Fruit fly (Drosophila melanogaster) whole organism, embryonic: ENCODE results near the gene ball.

ENCODE experiments used
- Adf1 ChIP-seq: fragments of 200-800 bp; sonication (Bioruptor generic); IDR thresholded peaks from 2 replicates; pipeline ENCODE4 v1.3.6; 2022; ENCODE audit warnings: missing biosample characterization, missing genetic modification characterization
- Bgb ChIP-seq: fragments of 200-800 bp; sonication (Bioruptor generic); IDR thresholded peaks from 2 replicates; pipeline ENCODE4 v1.3.6; 2022; ENCODE audit warnings: missing biosample characterization, missing genetic modification characterization; ENCODE audit not compliant: partially characterized antibody
- CG10654 ChIP-seq: fragments of 200-800 bp; sonication (Bioruptor generic); optimal IDR thresholded peaks from 2 replicates; lab custom pipeline; 2016; ENCODE audit warnings: missing biosample characterization, missing genetic modification characterization
- CG11696 ChIP-seq: fragments of 200-800 bp; sonication (Bioruptor generic); IDR thresholded peaks from 2 replicates; pipeline ENCODE4 v1.3.6; 2022; ENCODE audit warnings: missing biosample characterization, missing genetic modification characterization
- CG13287 ChIP-seq: fragments of 200-800 bp; sonication (Bioruptor generic); IDR thresholded peaks from 2 replicates; pipeline ENCODE4 v1.3.6; 2022; ENCODE audit warnings: missing biosample characterization, missing genetic modification characterization; ENCODE audit not compliant: partially characterized antibody
- CG13424 ChIP-seq: fragments of 200-800 bp; sonication (Bioruptor generic); optimal IDR thresholded peaks from 2 replicates; lab custom pipeline; 2019; ENCODE audit warnings: missing biosample characterization, mild to moderate bottlenecking, missing genetic modification characterization, moderate library complexity
- CG14667 ChIP-seq: fragments of 200-800 bp; sonication (Bioruptor generic); IDR thresholded peaks from 2 replicates; pipeline ENCODE4 v1.3.6; 2022; ENCODE audit warnings: missing biosample characterization, missing genetic modification characterization
- CG14710 ChIP-seq: fragments of 200-800 bp; sonication (Bioruptor generic); optimal IDR thresholded peaks from 3 replicates; lab custom pipeline; 2019; ENCODE audit warnings: missing biosample characterization, mild to moderate bottlenecking, missing genetic modification characterization, moderate library complexity
- CG15601 ChIP-seq: fragments of 200-800 bp; sonication (Bioruptor generic); optimal IDR thresholded peaks from 3 replicates; lab custom pipeline; 2019; ENCODE audit warnings: missing biosample characterization, mild to moderate bottlenecking, missing genetic modification characterization, moderate library complexity
- CG16779 ChIP-seq: fragments of 200-800 bp; sonication (Bioruptor generic); IDR thresholded peaks from 2 replicates; pipeline ENCODE4 v1.3.6; 2022; ENCODE audit warnings: missing biosample characterization, missing genetic modification characterization
- CG16813 ChIP-seq: fragments of 200-800 bp; sonication (Bioruptor generic); IDR thresholded peaks from 3 replicates; pipeline ENCODE4 v1.3.6; 2022; ENCODE audit warnings: missing biosample characterization, missing genetic modification characterization; ENCODE audit not compliant: partially characterized antibody
- CG17186 ChIP-seq: fragments of 200-800 bp; sonication (Bioruptor generic); optimal IDR thresholded peaks from 3 replicates; lab custom pipeline; 2017; ENCODE audit warnings: missing biosample characterization, missing genetic modification reagents, missing genetic modification characterization
- CG17802 ChIP-seq: fragments of 200-800 bp; sonication (Bioruptor generic); optimal IDR thresholded peaks from 2 replicates; lab custom pipeline; 2018; ENCODE audit warnings: missing biosample characterization, mild to moderate bottlenecking, missing genetic modification characterization, moderate library complexity
- CG18764 ChIP-seq: fragments of 200-800 bp; sonication (Bioruptor generic); optimal IDR thresholded peaks from 3 replicates; lab custom pipeline; 2016; ENCODE audit warnings: missing biosample characterization, missing genetic modification characterization
- CG30020 ChIP-seq: fragments of 200-800 bp; optimal IDR thresholded peaks from 2 replicates; lab custom pipeline; 2019; ENCODE audit warnings: missing biosample characterization, mild to moderate bottlenecking, missing genetic modification characterization, moderate library complexity
- CG34422 ChIP-seq: fragments of 200-800 bp; sonication (Bioruptor generic); IDR thresholded peaks from 3 replicates; pipeline ENCODE4 v1.3.6; 2022; ENCODE audit warnings: missing biosample characterization, missing genetic modification characterization
- CG3847 ChIP-seq: fragments of 200-800 bp; sonication (Bioruptor generic); IDR thresholded peaks from 2 replicates; pipeline ENCODE4 v1.3.6; 2022; ENCODE audit warnings: missing biosample characterization, missing genetic modification characterization
- CG4617 ChIP-seq: fragments of 200-800 bp; sonication (Bioruptor generic); optimal IDR thresholded peaks from 3 replicates; lab custom pipeline; 2016; ENCODE audit warnings: missing biosample characterization, missing genetic modification characterization, borderline replicate concordance
- CG5180 ChIP-seq: fragments of 200-800 bp; sonication (Bioruptor generic); optimal IDR thresholded peaks from 3 replicates; lab custom pipeline; 2017; ENCODE audit warnings: missing biosample characterization, missing genetic modification characterization, mild to moderate bottlenecking, moderate library complexity, missing genetic modification reagents
- CG6272 ChIP-seq: fragments of 200-800 bp; sonication (Bioruptor generic); IDR thresholded peaks from 2 replicates; pipeline ENCODE4 v1.3.6; 2022; ENCODE audit warnings: missing biosample characterization, missing genetic modification characterization
- CG6854 ChIP-seq: fragments of 200-800 bp; sonication (Bioruptor generic); optimal IDR thresholded peaks from 3 replicates; lab custom pipeline; 2017; ENCODE audit warnings: missing biosample characterization, mild to moderate bottlenecking, missing genetic modification characterization
- CG7839 ChIP-seq: fragments of 200-800 bp; sonication (Bioruptor generic); optimal IDR thresholded peaks from 3 replicates; lab custom pipeline; 2018; ENCODE audit warnings: missing biosample characterization, mild to moderate bottlenecking, missing genetic modification characterization, moderate library complexity
- CkIIα-i1 ChIP-seq: fragments of 200-800 bp; sonication (Bioruptor generic); IDR thresholded peaks from 2 replicates; pipeline ENCODE4 v1.3.6; 2022; ENCODE audit warnings: missing biosample characterization, missing genetic modification characterization
- CrebB ChIP-seq: fragments of 200-800 bp; sonication (Bioruptor generic); optimal IDR thresholded peaks from 3 replicates; lab custom pipeline; 2018; ENCODE audit warnings: missing biosample characterization, mild to moderate bottlenecking, missing genetic modification characterization
- Hey ChIP-seq: fragments of 200-800 bp; sonication (Bioruptor generic); optimal IDR thresholded peaks from 3 replicates; lab custom pipeline; 2018; ENCODE audit warnings: missing biosample characterization, mild to moderate bottlenecking, missing genetic modification characterization
- Lim3 ChIP-seq: fragments of 200-800 bp; sonication (Bioruptor generic); IDR thresholded peaks from 2 replicates; pipeline ENCODE4 v1.3.6; 2022; ENCODE audit warnings: missing biosample characterization, missing genetic modification characterization
- Med ChIP-seq: fragments of 200-800 bp; sonication (Bioruptor generic); peaks from one replicate; lab custom pipeline; 2016; ENCODE audit warnings: missing biosample characterization, missing genetic modification characterization, mild to moderate bottlenecking, inconsistent platforms, moderate library complexity
- Sry-β ChIP-seq: fragments of 200-800 bp; sonication (Bioruptor generic); optimal IDR thresholded peaks from 2 replicates; lab custom pipeline; 2018; ENCODE audit warnings: missing biosample characterization, mild to moderate bottlenecking, missing genetic modification characterization, moderate library complexity
- TFAM ChIP-seq: fragments of 200-800 bp; sonication (Bioruptor generic); optimal IDR thresholded peaks from 2 replicates; lab custom pipeline; 2017; ENCODE audit warnings: missing biosample characterization, missing genetic modification characterization, inconsistent platforms
- Xrp1 ChIP-seq: fragments of 200-800 bp; sonication (Bioruptor generic); IDR thresholded peaks from 2 replicates; pipeline ENCODE4 v1.3.6; 2022; ENCODE audit warnings: missing biosample characterization, missing genetic modification characterization
- btn ChIP-seq: fragments of 200-800 bp; sonication (Bioruptor generic); optimal IDR thresholded peaks from 2 replicates; lab custom pipeline; 2016; ENCODE audit warnings: missing biosample characterization, missing genetic modification characterization
- cg ChIP-seq: fragments of 200-800 bp; sonication (Bioruptor generic); optimal IDR thresholded peaks from 3 replicates; lab custom pipeline; 2019; ENCODE audit warnings: missing biosample characterization, mild to moderate bottlenecking, missing genetic modification characterization, moderate library complexity
- chif ChIP-seq, 2 experiments: fragments of 200-800 bp; sonication (Bioruptor generic); optimal IDR thresholded peaks; 3 replicates each; lab custom pipeline; 2016; ENCODE audit warnings: missing biosample characterization in 2 of 2, missing genetic modification characterization in 2 of 2
- chm ChIP-seq: fragments of 200-800 bp; sonication (Bioruptor generic); IDR thresholded peaks from 2 replicates; pipeline ENCODE4 v1.3.6; 2022; ENCODE audit warnings: missing biosample characterization, missing genetic modification characterization
- croc ChIP-seq: fragments of 200-800 bp; sonication (Bioruptor generic); conservative IDR thresholded peaks from 3 replicates; pipeline ENCODE4 v1.3.6; 2022; ENCODE audit warnings: missing biosample characterization, missing genetic modification characterization
- dm ChIP-seq: fragments of 200-800 bp; sonication (Bioruptor generic); optimal IDR thresholded peaks from 3 replicates; lab custom pipeline; 2016; ENCODE audit warnings: missing biosample characterization, missing genetic modification characterization
- her ChIP-seq: fragments of 200-800 bp; sonication (Bioruptor generic); optimal IDR thresholded peaks from 2 replicates; lab custom pipeline; 2016; ENCODE audit warnings: missing biosample characterization, missing genetic modification characterization
- lmd ChIP-seq: fragments of 200-800 bp; sonication (Bioruptor generic); IDR thresholded peaks from 2 replicates; pipeline ENCODE4 v1.3.6; 2022; ENCODE audit warnings: missing biosample characterization, missing genetic modification characterization
- mld ChIP-seq: fragments of 200-800 bp; sonication (Bioruptor generic); IDR thresholded peaks from 3 replicates; pipeline ENCODE4 v1.3.6; 2022; ENCODE audit warnings: missing biosample characterization, missing genetic modification characterization; ENCODE audit not compliant: partially characterized antibody
- nau ChIP-seq: fragments of 200-800 bp; sonication (Bioruptor generic); optimal IDR thresholded peaks from 3 replicates; lab custom pipeline; 2017; ENCODE audit warnings: missing biosample characterization, mild to moderate bottlenecking, missing genetic modification characterization, missing genetic modification reagents
- schlank ChIP-seq: fragments of 200-800 bp; sonication (Bioruptor generic); optimal IDR thresholded peaks from 2 replicates; lab custom pipeline; 2018; ENCODE audit warnings: missing biosample characterization, mild to moderate bottlenecking, missing genetic modification characterization
- slbo ChIP-seq: fragments of 200-800 bp; sonication (Bioruptor generic); IDR thresholded peaks from 2 replicates; pipeline ENCODE4 v1.3.6; 2022; ENCODE audit warnings: missing biosample characterization, missing genetic modification characterization
- so ChIP-seq: fragments of 200-800 bp; sonication (Bioruptor generic); IDR thresholded peaks from 3 replicates; pipeline ENCODE4 v1.3.6; 2022; ENCODE audit warnings: missing biosample characterization, missing genetic modification characterization
- sob ChIP-seq: fragments of 200-800 bp; sonication (Bioruptor generic); IDR thresholded peaks from 2 replicates; pipeline ENCODE4 v1.3.6; 2022; ENCODE audit warnings: missing biosample characterization, missing genetic modification characterization
- sqz ChIP-seq: fragments of 200-800 bp; sonication (Bioruptor generic); optimal IDR thresholded peaks from 3 replicates; lab custom pipeline; 2018; ENCODE audit warnings: missing biosample characterization, mild to moderate bottlenecking, missing genetic modification characterization
- ssp ChIP-seq: fragments of 200-800 bp; sonication (Bioruptor generic); IDR thresholded peaks from 2 replicates; pipeline ENCODE4 v1.3.6; 2022; ENCODE audit warnings: missing biosample characterization, missing genetic modification characterization
- tio ChIP-seq: fragments of 200-800 bp; sonication (Bioruptor generic); optimal IDR thresholded peaks from 2 replicates; lab custom pipeline; 2017; ENCODE audit warnings: missing biosample characterization, missing genetic modification characterization, inconsistent platforms
- tna ChIP-seq: fragments of 200-800 bp; sonication (Bioruptor generic); IDR thresholded peaks from 2 replicates; pipeline ENCODE4 v1.3.6; 2022; ENCODE audit warnings: missing biosample characterization, missing genetic modification characterization; ENCODE audit not compliant: partially characterized antibody
- unpg ChIP-seq: fragments of 200-800 bp; sonication (Bioruptor generic); optimal IDR thresholded peaks from 3 replicates; lab custom pipeline; 2018; ENCODE audit warnings: missing biosample characterization, mild to moderate bottlenecking, missing genetic modification characterization, moderate library complexity
- zf30C ChIP-seq: fragments of 200-800 bp; sonication (Bioruptor generic); optimal IDR thresholded peaks from 3 replicates; lab custom pipeline; 2018; ENCODE audit warnings: missing biosample characterization, mild to moderate bottlenecking, missing genetic modification characterization
- zfh2 ChIP-seq: fragments of 200-800 bp; sonication (Bioruptor generic); optimal IDR thresholded peaks from 2 replicates; lab custom pipeline; 2016; ENCODE audit warnings: missing biosample characterization, missing genetic modification characterization

ball gene

dm6 chr3R:26853699-26854098, 12.9 kb downstream of the ball start (continued):
- TF ChIP-seq CG13287 (GFP tag; lab: Robert Waterston, UW), result no peak
- TF ChIP-seq CG3847 (GFP tag; lab: Robert Waterston, UW), result no peak; the same call in 1 of the 2 replicates
- TF ChIP-seq CG5180 (GFP tag; lab: Kevin White, UChicago), result no peak
- TF ChIP-seq CG10654, result no peak
- no peak for TF ChIP-seq CG16813 (GFP tag; lab: Robert Waterston, UW)
- TF ChIP-seq CG14667 (GFP tag; lab: Robert Waterston, UW), result no peak
- no peak for TF ChIP-seq tio
- TF ChIP-seq CG17186 (GFP tag; lab: Kevin White, UChicago), result no peak
- no peak for TF ChIP-seq CG16779 (GFP tag; lab: Robert Waterston, UW)
- TF ChIP-seq CG11696, result no peak
- TF ChIP-seq CG14710 (tag; lab: Kevin White, UChicago), result no peak
- TF ChIP-seq CkIIα-i1 (GFP tag; lab: Robert Waterston, UW), result no peak
- no peak for TF ChIP-seq ssp (GFP tag; lab: Robert Waterston, UW)
- peak; percentile 24 for TF ChIP-seq CG7839 (tag; lab: Kevin White, UChicago)
- no peak for TF ChIP-seq Hey
- no peak for TF ChIP-seq so (GFP tag; lab: Robert Waterston, UW)
- peak; percentile 5 for TF ChIP-seq her (GFP tag; lab: Kevin White, UChicago)
- TF ChIP-seq CG4617 (GFP tag; lab: Kevin White, UChicago), result no peak
- TF ChIP-seq slbo (GFP tag; lab: Robert Waterston, UW), result peak; percentile 66
- TF ChIP-seq CG17802 (tag; lab: Kevin White, UChicago), result no peak
- TF ChIP-seq unpg (GFP tag; lab: Kevin White, UChicago), result peak; percentile 17
- TF ChIP-seq chif (GFP tag; optimal IDR thresholded peaks at IDR 0.05; lab: Kevin White, UChicago), result peak in 1 of 2 experiments; percentile 22
- TF ChIP-seq Xrp1, result peak; percentile 26; the same call in 1 of the 2 replicates
- no peak for TF ChIP-seq zfh2 (GFP tag; lab: Kevin White, UChicago)
- no peak for TF ChIP-seq dm (GFP tag; lab: Kevin White, UChicago)
- TF ChIP-seq Bgb (GFP tag; lab: Robert Waterston, UW), result no peak
- no peak for TF ChIP-seq CG30020 (tag; lab: Kevin White, UChicago)
- TF ChIP-seq Sry-β, result no peak
- peak; percentile 82 for TF ChIP-seq Med
- TF ChIP-seq Adf1 (GFP tag; lab: Robert Waterston, UW), result no peak
- no peak for TF ChIP-seq CG18764 (GFP tag; lab: Kevin White, UChicago)
- no peak for TF ChIP-seq CG6854 (GFP tag; lab: Kevin White, UChicago)
- TF ChIP-seq tna (GFP tag; lab: Robert Waterston, UW), result no peak
- peak; percentile 38; the same call in 1 of the 3 replicates for TF ChIP-seq CG34422
- TF ChIP-seq lmd (GFP tag; lab: Robert Waterston, UW), result peak; percentile 43; the same call in 1 of the 2 replicates
- TF ChIP-seq CG6272, result no peak
- TF ChIP-seq zf30C (GFP tag; lab: Kevin White, UChicago), result no peak
- TF ChIP-seq CrebB (tag; lab: Kevin White, UChicago), result no peak
- TF ChIP-seq nau (GFP tag; lab: Kevin White, UChicago), result no peak
- TF ChIP-seq btn (GFP tag; lab: Kevin White, UChicago), result no peak
- no peak for TF ChIP-seq cg (GFP tag; lab: Kevin White, UChicago)
- TF ChIP-seq Lim3 (GFP tag; lab: Robert Waterston, UW), result no peak
- TF ChIP-seq sob (GFP tag; lab: Robert Waterston, UW), result no peak
- TF ChIP-seq CG15601 (tag; lab: Kevin White, UChicago), result no peak
- no peak for TF ChIP-seq schlank (tag; lab: Kevin White, UChicago)
- peak; percentile 7 for TF ChIP-seq CG13424
- TF ChIP-seq chm (GFP tag; lab: Robert Waterston, UW), result no peak
- no peak for TF ChIP-seq mld (GFP tag; lab: Robert Waterston, UW)
- no peak for TF ChIP-seq TFAM (GFP tag; lab: Kevin White, UChicago)
- TF ChIP-seq croc (GFP tag; lab: Robert Waterston, UW), result no peak
- no peak for TF ChIP-seq sqz (GFP tag; lab: Kevin White, UChicago)
